Worm (Caenorhabditis elegans): ENCODE measurements around the gene ldh-1.

ldh-1 gene

DNA sequence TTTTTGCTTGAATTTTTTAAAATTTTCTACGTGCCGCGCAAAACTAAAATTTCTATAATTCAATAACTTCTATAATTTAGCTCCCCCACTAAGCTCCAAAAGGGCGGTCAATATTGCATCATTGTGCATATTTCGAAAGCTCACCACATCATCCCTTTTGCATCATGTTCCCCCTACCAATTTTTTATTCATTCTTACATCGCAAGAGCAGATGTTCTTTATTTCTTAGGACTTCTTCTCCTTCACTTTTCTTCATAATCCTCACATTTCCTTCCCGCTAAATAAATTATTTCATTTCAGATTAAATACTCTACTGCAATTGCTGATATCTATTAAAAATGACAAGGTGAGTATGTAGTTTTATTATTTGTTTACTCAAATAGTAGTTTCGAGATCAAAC lies at the start of gene ldh-1:
ldh-1 (plus strand) TSS at position 301 of the 400 bp plus-strand sequence.
- TF ChIP-seq nhr-2 (tag; optimal IDR thresholded peaks at IDR 0.05) (no peak), drap-1 (GFP tag; optimal IDR thresholded peaks at IDR 0.05) (no peak), hlh-1 (tag; optimal IDR thresholded peaks at IDR 0.05) (no peak), ces-1 (GFP tag; optimal IDR thresholded peaks at IDR 0.05) (peak; percentile 37), pha-4 (tag; optimal IDR thresholded peaks at IDR 0.05) (no peak), flh-1 (GFP tag; optimal IDR thresholded peaks at IDR 0.05) (no peak)

DNA sequence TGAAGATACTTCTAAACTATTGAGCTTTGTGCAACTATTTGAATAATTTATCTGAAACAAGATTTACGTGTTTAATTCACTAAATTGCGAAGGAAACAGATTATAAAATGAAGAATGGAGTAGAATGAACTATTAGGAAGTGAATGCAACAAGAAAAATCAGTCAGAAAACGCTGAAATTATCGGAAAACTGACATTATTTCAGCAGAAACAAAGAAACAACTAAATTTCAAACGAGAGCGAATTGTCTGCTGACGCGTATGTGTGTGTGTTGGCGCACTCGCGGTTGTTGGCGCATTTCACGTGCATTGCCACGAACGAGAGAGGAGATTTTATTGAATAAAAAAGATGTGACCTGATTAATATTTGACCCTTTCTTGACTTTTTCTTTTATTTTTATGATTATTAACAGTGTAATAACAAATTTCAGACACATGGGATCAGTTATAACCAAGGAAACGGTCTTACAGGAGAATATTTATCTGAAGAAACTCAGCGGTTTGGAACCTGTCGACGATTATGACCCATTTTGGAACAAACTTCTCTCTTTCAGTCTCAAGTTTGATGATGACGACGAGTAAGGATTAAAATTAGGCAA lies 48.0 kb upstream of the ldh-1 start, which contains the start of the genes trr-1 and C47D12.2:
trr-1 (minus strand) TSS at position 51 of the 597 bp plus-strand sequence.
C47D12.2 (plus strand) TSS at position 430 of the 597 bp plus-strand sequence.
- TF ChIP-seq mls-2 (tag; optimal IDR thresholded peaks at IDR 0.05) (no peak), sptf-1 (tag; optimal IDR thresholded peaks at IDR 0.05) (no peak), pha-4 (tag; optimal IDR thresholded peaks at IDR 0.05) (peak; percentile 49), blmp-1 (tag; optimal IDR thresholded peaks at IDR 0.05) (no peak), lin-13 (tag; optimal IDR thresholded peaks at IDR 0.05) (peak; percentile 72)

DNA sequence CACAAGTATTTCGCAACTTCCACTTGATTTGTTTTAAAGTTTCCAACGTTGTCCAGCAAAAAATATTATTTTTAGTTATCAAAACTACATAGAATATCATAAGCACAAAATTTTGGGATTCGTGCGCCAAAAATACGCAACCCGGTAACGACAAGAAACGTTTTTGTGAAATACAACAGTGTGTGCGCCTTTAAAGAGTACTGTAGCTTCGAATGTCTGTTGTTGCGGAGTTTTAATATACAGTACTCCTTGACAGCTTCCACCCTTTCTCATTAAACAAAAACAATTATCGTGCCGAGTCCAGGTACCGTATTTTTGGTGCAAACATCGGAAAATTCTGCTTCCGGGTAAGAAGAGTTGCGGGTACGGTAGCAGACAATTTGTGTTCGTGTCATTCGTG lies 43.8 kb upstream of the ldh-1 start:
- TF ChIP-seq ceh-43 (GFP tag; optimal IDR thresholded peaks at IDR 0.05) = no peak

DNA sequence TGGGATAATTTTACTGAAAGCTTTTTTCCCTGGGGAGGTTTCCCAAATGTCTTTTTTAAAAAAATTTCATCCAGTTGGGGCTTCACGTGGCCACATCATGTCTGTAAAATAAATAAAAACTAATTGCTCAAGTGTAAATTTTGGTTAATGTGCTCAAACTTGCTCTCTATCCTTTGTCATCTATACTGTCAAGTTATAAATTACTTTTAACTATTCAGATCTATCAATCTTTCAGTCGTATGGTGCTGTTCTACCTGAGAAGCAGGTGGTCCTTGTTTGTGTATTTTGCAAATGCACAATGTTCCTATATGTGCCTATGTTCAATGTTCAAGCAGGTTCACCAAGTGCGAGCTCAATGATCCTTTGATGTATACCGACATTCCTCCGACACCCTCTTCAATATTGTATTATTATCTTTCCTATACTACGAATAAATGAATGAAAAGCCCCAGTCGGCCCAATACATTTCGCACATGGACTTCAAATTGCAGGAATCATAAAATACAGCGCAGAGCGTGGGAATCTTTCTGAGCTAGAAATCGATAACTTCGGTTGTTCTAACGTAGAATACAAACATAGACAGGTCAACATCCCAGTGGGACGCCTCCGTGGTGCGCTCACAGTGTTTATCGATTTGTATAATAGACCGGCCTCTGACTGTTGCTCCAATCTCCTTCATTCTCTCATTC lies 42.7 kb upstream of the ldh-1 start, which contains the start of the genes sfxn-1.4 and C47D12.4:
sfxn-1.4 (minus strand) TSS at position 101 of the 689 bp plus-strand sequence.
C47D12.4 (plus strand) TSS at position 639 of the 689 bp plus-strand sequence.
- TF ChIP-seq ceh-39 (tag; optimal IDR thresholded peaks at IDR 0.05) (peak; percentile 1), ces-1 (GFP tag; optimal IDR thresholded peaks at IDR 0.05) (no peak)

DNA sequence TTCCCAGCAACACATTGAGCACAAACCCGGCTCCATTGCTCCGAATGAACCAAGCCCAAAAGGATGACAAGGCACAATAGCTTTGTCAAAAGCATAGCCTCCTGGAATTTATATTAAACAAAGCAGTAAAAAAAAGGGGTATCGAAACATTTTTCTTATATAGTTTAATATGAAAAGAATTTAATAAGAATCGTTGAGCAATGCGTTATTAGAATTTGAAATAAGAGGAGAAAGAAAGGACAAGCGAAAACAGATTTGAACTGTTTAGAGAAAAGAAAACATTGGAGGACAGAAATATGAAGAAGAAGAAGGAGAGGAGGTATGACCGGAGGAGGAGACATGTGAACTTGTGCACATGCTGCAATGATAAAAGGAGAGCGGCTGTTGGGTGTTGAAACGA lies 38.8 kb upstream of the ldh-1 start, which contains the start of gene C47D12.5:
C47D12.5 (minus strand) TSS at position 101 of the 400 bp plus-strand sequence.
- TF ChIP-seq elt-3 (tag; optimal IDR thresholded peaks at IDR 0.05) = no peak
- no peak for TF ChIP-seq lin-32 (GFP tag; optimal IDR thresholded peaks at IDR 0.05)
- no peak for TF ChIP-seq ceh-83 (GFP tag; optimal IDR thresholded peaks at IDR 0.05)

DNA sequence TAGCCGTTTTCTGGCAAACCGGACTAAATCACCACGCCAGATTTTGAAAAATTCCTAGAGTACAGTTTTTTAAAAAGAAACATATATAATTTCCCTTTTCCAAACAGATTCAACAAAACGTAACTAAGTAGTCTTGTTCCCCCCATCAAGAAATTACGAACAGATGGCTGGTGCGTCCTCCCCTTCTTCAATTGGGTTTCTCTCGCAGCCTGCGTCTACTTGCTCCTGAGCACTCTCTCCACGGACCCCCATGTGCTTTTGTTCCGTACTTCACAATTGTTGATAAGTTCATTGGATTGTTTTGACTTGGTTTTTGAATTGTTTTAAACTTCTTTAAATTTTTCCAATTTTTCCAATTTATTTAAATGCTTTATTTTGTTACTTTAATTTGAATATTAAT lies 36.0 kb upstream of the ldh-1 start:
- peak; percentile 70 for TF ChIP-seq cnd-1 (tag; optimal IDR thresholded peaks at IDR 0.05)
- no peak for TF ChIP-seq mab-5 (tag; optimal IDR thresholded peaks at IDR 0.05)
- TF ChIP-seq nhr-12 (tag; optimal IDR thresholded peaks at IDR 0.05) = no peak
- TF ChIP-seq mep-1 (tag; optimal IDR thresholded peaks at IDR 0.05) = no peak
- no peak for TF ChIP-seq pha-4 (tag; optimal IDR thresholded peaks at IDR 0.05)
- no peak for TF ChIP-seq lsy-2 (tag; optimal IDR thresholded peaks at IDR 0.05)
- TF ChIP-seq unc-120 (tag; optimal IDR thresholded peaks at IDR 0.05; ENCODE audit: poor library complexity, severe bottlenecking) = peak; percentile 46
- TF ChIP-seq nhr-28 (tag; optimal IDR thresholded peaks at IDR 0.05) = no peak
- TF ChIP-seq tbx-8 (GFP tag; optimal IDR thresholded peaks at IDR 0.05) = no peak
- peak; percentile 79 for TF ChIP-seq ces-1 (GFP tag; optimal IDR thresholded peaks at IDR 0.05)
- no peak for TF ChIP-seq unc-39 (tag; optimal IDR thresholded peaks at IDR 0.05)
- TF ChIP-seq nhr-2 (tag; optimal IDR thresholded peaks at IDR 0.05) = no peak
- TF ChIP-seq ceh-39 (tag; optimal IDR thresholded peaks at IDR 0.05) = no peak
- no peak for TF ChIP-seq sptf-1 (tag; optimal IDR thresholded peaks at IDR 0.05)
- TF ChIP-seq zip-8 (tag; optimal IDR thresholded peaks at IDR 0.05) = no peak
- TF ChIP-seq M03D4.4 (tag; optimal IDR thresholded peaks at IDR 0.05) = no peak
- no peak for TF ChIP-seq lin-32 (GFP tag; optimal IDR thresholded peaks at IDR 0.05)
- TF ChIP-seq bed-3 (GFP tag; optimal IDR thresholded peaks at IDR 0.05) = no peak

DNA sequence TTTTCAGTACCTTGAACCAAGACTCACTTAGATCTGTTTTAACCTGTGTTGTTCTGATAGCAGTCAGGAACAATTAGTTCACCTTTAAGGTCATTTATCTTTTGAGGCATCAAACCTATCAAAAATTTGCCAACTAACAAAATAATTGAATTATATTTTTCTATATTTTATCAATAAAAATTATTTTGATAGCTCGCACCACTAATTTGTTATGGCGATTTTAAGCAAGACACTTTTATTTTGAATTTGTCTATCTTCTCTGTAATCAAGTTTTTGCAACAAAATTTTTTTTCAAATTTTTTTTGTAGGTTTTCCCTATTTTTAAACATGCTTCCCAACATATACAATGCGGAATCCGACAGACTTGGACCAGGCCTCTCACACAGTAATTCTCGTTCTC lies 35.4 kb upstream of the ldh-1 start, which contains the start of gene kel-1:
kel-1 (plus strand) TSS at position 301 of the 400 bp plus-strand sequence.
- TF ChIP-seq nhr-2 (tag; optimal IDR thresholded peaks at IDR 0.05) = no peak
- TF ChIP-seq drap-1 (GFP tag; optimal IDR thresholded peaks at IDR 0.05) = no peak
- TF ChIP-seq unc-120 (tag; optimal IDR thresholded peaks at IDR 0.05; ENCODE audit: poor library complexity, severe bottlenecking) = no peak
- TF ChIP-seq flh-1 (GFP tag; optimal IDR thresholded peaks at IDR 0.05) = no peak
- no peak for TF ChIP-seq hlh-1 (tag; optimal IDR thresholded peaks at IDR 0.05)
- TF ChIP-seq lin-13 (tag; optimal IDR thresholded peaks at IDR 0.05) = no peak
- TF ChIP-seq unc-62 (GFP tag; optimal IDR thresholded peaks at IDR 0.05) = no peak
- no peak for TF ChIP-seq nhr-76 (tag; optimal IDR thresholded peaks at IDR 0.05)
- no peak for TF ChIP-seq blmp-1 (tag; optimal IDR thresholded peaks at IDR 0.05)
- no peak for TF ChIP-seq ceh-83 (GFP tag; optimal IDR thresholded peaks at IDR 0.05)
- TF ChIP-seq sem-2 (GFP tag; optimal IDR thresholded peaks at IDR 0.05) = no peak
- TF ChIP-seq ham-2 (GFP tag; optimal IDR thresholded peaks at IDR 0.05) = no peak
